Worm (Caenorhabditis elegans): ENCODE data around the gene R10D12.1.

- no peak for TF ChIP-seq flt-1 (GFP tag; IDR thresholded peaks at IDR 0.05)
- TF ChIP-seq cog-1 (tag; optimal IDR thresholded peaks at IDR 0.05): no peak
- no peak for TF ChIP-seq ztf-23 (GFP tag; IDR thresholded peaks at IDR 0.05)
- TF ChIP-seq med-1 (GFP tag; optimal IDR thresholded peaks at IDR 0.05; ENCODE audit: insufficient read depth): no peak
- no peak for TF ChIP-seq klf-2 (GFP tag; conservative IDR thresholded peaks at IDR 0.05)
Observed at ce11 chrV:13981677-13982076, 47.2 kb upstream of the R10D12.1 start.

Measured in whole organism, midembryonic.